Worm (Caenorhabditis elegans) whole organism, mixed stage, embryonic: ENCODE measurements around the gene tbb-4.

Experiments
- ceh-43 ChIP-seq: fragments of 200-800 bp; sonication (Bioruptor generic); optimal IDR thresholded peaks from 2 replicates; lab custom pipeline; 2018; ENCODE audit warnings: mild to moderate bottlenecking, missing genetic modification characterization, moderate library complexity, missing compliant biosample characterization
- elt-1 ChIP-seq: sonication (generic microtip); optimal IDR thresholded peaks from 2 replicates; lab custom pipeline; 2017; ENCODE audit warnings: missing genetic modification characterization, mild to moderate bottlenecking, missing compliant biosample characterization, antibody characterized with exemption, moderate library complexity, borderline replicate concordance; ENCODE audit not compliant: insufficient read depth
- elt-3 ChIP-seq: fragments of 150-350 bp; optimal IDR thresholded peaks from 2 replicates; lab custom pipeline; 2014; ENCODE audit warnings: missing biosample characterization, missing genetic modification characterization
- mab-5 ChIP-seq: fragments of 150-350 bp; optimal IDR thresholded peaks from 2 replicates; lab custom pipeline; 2014; ENCODE audit warnings: missing biosample characterization, missing genetic modification characterization
- nhr-76 ChIP-seq: sonication (generic microtip); optimal IDR thresholded peaks from 2 replicates; lab custom pipeline; 2017; ENCODE audit warnings: missing biosample characterization, missing genetic modification characterization
- pha-4 ChIP-seq: fragments of 150-350 bp; optimal IDR thresholded peaks from 2 replicates; lab custom pipeline; 2018; ENCODE audit warnings: missing biosample characterization, missing genetic modification reagents, missing genetic modification characterization
- snpc-4 ChIP-seq: fragments of 150-350 bp; optimal IDR thresholded peaks from 2 replicates; lab custom pipeline; 2014; ENCODE audit warnings: missing biosample characterization, missing genetic modification characterization
- sptf-1 ChIP-seq: sonication (generic microtip); optimal IDR thresholded peaks from 2 replicates; lab custom pipeline; 2017; ENCODE audit warnings: mild to moderate bottlenecking, missing genetic modification characterization, moderate library complexity, missing compliant biosample characterization
- unc-62 ChIP-seq: fragments of 150-350 bp; optimal IDR thresholded peaks from 2 replicates; lab custom pipeline; 2014; ENCODE audit warnings: missing biosample characterization, missing genetic modification reagents, missing genetic modification characterization
- zip-8 ChIP-seq: fragments of 150-350 bp; optimal IDR thresholded peaks from 2 replicates; lab custom pipeline; 2014; ENCODE audit warnings: missing biosample characterization, missing genetic modification characterization
- ztf-11 ChIP-seq: fragments of 150-350 bp; optimal IDR thresholded peaks from 2 replicates; lab custom pipeline; 2014; ENCODE audit warnings: missing biosample characterization, missing genetic modification characterization

- TF ChIP-seq snpc-4 (no peak), unc-62 (GFP tag; lab: Kevin White, UChicago) (no peak), elt-3 (tag; lab: Kevin White, UChicago) (no peak), sptf-1 (no peak), pha-4 (tag; lab: Kevin White, UChicago) (no peak), nhr-76 (tag; lab: Kevin White, UChicago) (no peak), zip-8 (tag; lab: Kevin White, UChicago) (no peak), ceh-43 (GFP tag; lab: Kevin White, UChicago) (no peak), mab-5 (no peak), ztf-11 (tag; lab: Kevin White, UChicago) (no peak), elt-1 (no peak)
These were observed 33.0 kb downstream of the tbb-4 start for ce11 chrX:9403622-9404255.
